Worm (Caenorhabditis elegans): ENCODE measurements around the gene plp-2.

- TF ChIP-seq flt-1 (GFP tag; IDR thresholded peaks at IDR 0.05) = no peak
- TF ChIP-seq F13C5.2 (tag; optimal IDR thresholded peaks at IDR 0.05) = no peak
- no peak for TF ChIP-seq ceh-36 (tag; optimal IDR thresholded peaks at IDR 0.05)
- TF ChIP-seq tbx-37 (GFP tag; conservative IDR thresholded peaks at IDR 0.05) = no peak
- TF ChIP-seq sea-1 (GFP tag; conservative IDR thresholded peaks at IDR 0.05) = no peak
- no peak for TF ChIP-seq ama-1 (optimal IDR thresholded peaks at IDR 0.05)
- no peak for TF ChIP-seq pes-1 (GFP tag; IDR thresholded peaks at IDR 0.05)
- TF ChIP-seq hmbx-1 (tag; optimal IDR thresholded peaks at IDR 0.05) = no peak
- no peak for TF ChIP-seq ceh-13 (GFP tag; optimal IDR thresholded peaks at IDR 0.05)
- no peak for TF ChIP-seq aly-1 (tag; optimal IDR thresholded peaks at IDR 0.05)
Measured at ce11 chrX:15027566-15027965, 45.0 kb upstream of the plp-2 start.

All from whole organism, early embryonic.